Worm (Caenorhabditis elegans) whole organism, mixed stage, embryonic: Measurements from ENCODE around the gene F46C5.6.

Experiments used
- M03D4.4 ChIP-seq: sonication (generic microtip); optimal IDR thresholded peaks from 2 replicates; lab custom pipeline; 2017; ENCODE audit warnings: mild to moderate bottlenecking, missing genetic modification characterization, missing compliant biosample characterization
- elt-1 ChIP-seq: sonication (generic microtip); optimal IDR thresholded peaks from 2 replicates; lab custom pipeline; 2017; ENCODE audit warnings: missing genetic modification characterization, mild to moderate bottlenecking, missing compliant biosample characterization, antibody characterized with exemption, moderate library complexity, borderline replicate concordance; ENCODE audit not compliant: insufficient read depth
- lsy-2 ChIP-seq: fragments of 150-350 bp; optimal IDR thresholded peaks from 2 replicates; lab custom pipeline; 2014; ENCODE audit warnings: missing biosample characterization, missing genetic modification characterization
- nhr-28 ChIP-seq: fragments of 150-350 bp; optimal IDR thresholded peaks from 2 replicates; lab custom pipeline; 2014; ENCODE audit warnings: missing biosample characterization, missing genetic modification characterization
- nhr-76 ChIP-seq: sonication (generic microtip); optimal IDR thresholded peaks from 2 replicates; lab custom pipeline; 2017; ENCODE audit warnings: missing biosample characterization, missing genetic modification characterization
- unc-39 ChIP-seq: fragments of 150-350 bp; optimal IDR thresholded peaks from 2 replicates; lab custom pipeline; 2014; ENCODE audit warnings: missing biosample characterization, missing genetic modification characterization
- ztf-11 ChIP-seq: fragments of 150-350 bp; optimal IDR thresholded peaks from 2 replicates; lab custom pipeline; 2014; ENCODE audit warnings: missing biosample characterization, missing genetic modification characterization

DNA sequence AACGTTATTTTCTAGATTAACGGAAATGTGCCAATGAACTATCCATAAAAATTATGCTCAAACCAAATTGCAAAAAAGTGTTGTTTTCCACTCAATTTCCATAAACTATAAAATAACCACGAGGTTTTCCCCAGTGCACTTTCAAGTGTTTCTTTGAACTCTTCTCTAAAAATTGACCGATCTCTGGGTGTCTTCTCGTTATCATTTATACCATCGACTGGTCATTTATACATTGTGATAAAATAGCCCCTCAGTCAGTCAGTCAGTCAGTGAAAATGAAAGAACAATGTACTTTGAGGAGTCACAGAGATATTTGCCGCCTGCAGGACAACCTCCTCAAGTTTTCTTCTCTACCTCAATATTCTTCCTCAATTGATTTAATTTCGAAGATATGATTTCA lies 1.6 kb upstream of the F46C5.6 start:
- TF ChIP-seq nhr-76 (no peak), lsy-2 (tag; lab: Kevin White, UChicago) (no peak), nhr-28 (tag; lab: Kevin White, UChicago) (no peak), elt-1 (tag; lab: Kevin White, UChicago) (no peak), unc-39 (tag; lab: Kevin White, UChicago) (no peak), M03D4.4 (no peak), ztf-11 (tag; lab: Kevin White, UChicago) (no peak)
